Fruit fly (Drosophila melanogaster) whole organism, embryonic: ENCODE results near the gene Grip91.

ENCODE experiments used
- Adf1 ChIP-seq: fragments of 200-800 bp; sonication (Bioruptor generic); IDR thresholded peaks from 2 replicates; pipeline ENCODE4 v1.3.6; 2022; ENCODE audit warnings: missing biosample characterization, missing genetic modification characterization
- Asciz ChIP-seq: fragments of 200-800 bp; sonication (Bioruptor generic); optimal IDR thresholded peaks from 2 replicates; lab custom pipeline; 2017; ENCODE audit warnings: missing biosample characterization, mild to moderate bottlenecking, missing genetic modification characterization, missing genetic modification reagents
- Atf3 ChIP-seq: fragments of 200-800 bp; sonication (Bioruptor generic); optimal IDR thresholded peaks from 3 replicates; lab custom pipeline; 2016; ENCODE audit warnings: missing biosample characterization, missing genetic modification characterization
- CG10209 ChIP-seq: fragments of 200-800 bp; sonication (Bioruptor generic); optimal IDR thresholded peaks from 3 replicates; lab custom pipeline; 2017; ENCODE audit warnings: missing biosample characterization, mild to moderate bottlenecking, missing genetic modification characterization, missing genetic modification reagents
- CG11398 ChIP-seq: fragments of 200-800 bp; sonication (Bioruptor generic); optimal IDR thresholded peaks from 2 replicates; lab custom pipeline; 2016; ENCODE audit warnings: missing biosample characterization, missing genetic modification characterization
- CG11504 ChIP-seq: fragments of 200-800 bp; sonication (Bioruptor generic); optimal IDR thresholded peaks from 3 replicates; lab custom pipeline; 2019; ENCODE audit warnings: missing biosample characterization, mild to moderate bottlenecking, missing genetic modification characterization, moderate library complexity
- CG14860 ChIP-seq: fragments of 200-800 bp; sonication (Bioruptor generic); IDR thresholded peaks from 3 replicates; pipeline ENCODE4 v1.3.6; 2022; ENCODE audit warnings: missing biosample characterization, missing genetic modification characterization; ENCODE audit not compliant: partially characterized antibody
- CG15601 ChIP-seq: fragments of 200-800 bp; sonication (Bioruptor generic); optimal IDR thresholded peaks from 3 replicates; lab custom pipeline; 2019; ENCODE audit warnings: missing biosample characterization, mild to moderate bottlenecking, missing genetic modification characterization, moderate library complexity
- CG30403 ChIP-seq: fragments of 200-800 bp; sonication (Bioruptor generic); optimal IDR thresholded peaks from 3 replicates; lab custom pipeline; 2016; ENCODE audit warnings: missing biosample characterization, missing genetic modification characterization
- CG32532 ChIP-seq: fragments of 200-800 bp; sonication (Bioruptor generic); IDR thresholded peaks from 2 replicates; pipeline ENCODE4 v1.3.6; 2022; ENCODE audit warnings: missing biosample characterization, missing genetic modification characterization
- CG33213 ChIP-seq: fragments of 200-800 bp; sonication (Bioruptor generic); optimal IDR thresholded peaks from 3 replicates; lab custom pipeline; 2016; ENCODE audit warnings: missing biosample characterization, missing genetic modification characterization
- CG34224 ChIP-seq: fragments of 200-800 bp; sonication (Bioruptor generic); IDR thresholded peaks from 3 replicates; pipeline ENCODE4 v1.3.6; 2022; ENCODE audit warnings: missing biosample characterization, missing genetic modification characterization; ENCODE audit not compliant: partially characterized antibody
- CG3995 ChIP-seq: fragments of 200-800 bp; sonication (Bioruptor generic); optimal IDR thresholded peaks from 3 replicates; lab custom pipeline; 2016; ENCODE audit warnings: missing biosample characterization, missing genetic modification characterization
- CG4282 ChIP-seq: fragments of 200-800 bp; sonication (Bioruptor generic); optimal IDR thresholded peaks from 2 replicates; lab custom pipeline; 2016; ENCODE audit warnings: missing biosample characterization, missing genetic modification characterization
- CG4854 ChIP-seq: fragments of 200-800 bp; sonication (Bioruptor generic); optimal IDR thresholded peaks from 2 replicates; lab custom pipeline; 2016; ENCODE audit warnings: missing biosample characterization, missing genetic modification characterization, inconsistent platforms
- CG7271 ChIP-seq: fragments of 200-800 bp; sonication (Bioruptor generic); optimal IDR thresholded peaks from 2 replicates; lab custom pipeline; 2018; ENCODE audit warnings: missing biosample characterization, mild to moderate bottlenecking, missing genetic modification characterization, moderate library complexity
- CG7745 ChIP-seq: fragments of 200-800 bp; sonication (Bioruptor generic); optimal IDR thresholded peaks from 2 replicates; lab custom pipeline; 2018; ENCODE audit warnings: missing biosample characterization, mild to moderate bottlenecking, missing genetic modification characterization, moderate library complexity
- CG8281 ChIP-seq: fragments of 200-800 bp; sonication (Bioruptor generic); optimal IDR thresholded peaks from 2 replicates; lab custom pipeline; 2018; ENCODE audit warnings: missing biosample characterization, mild to moderate bottlenecking, missing genetic modification characterization, moderate library complexity
- CG8359 ChIP-seq: fragments of 200-800 bp; sonication (Bioruptor generic); optimal IDR thresholded peaks from 2 replicates; lab custom pipeline; 2017; ENCODE audit warnings: missing biosample characterization, mild to moderate bottlenecking, missing genetic modification characterization, borderline replicate concordance
- Camta ChIP-seq: fragments of 200-800 bp; sonication (Bioruptor generic); optimal IDR thresholded peaks from 2 replicates; lab custom pipeline; 2016; ENCODE audit warnings: missing biosample characterization, missing genetic modification characterization
- ERR ChIP-seq: fragments of 200-800 bp; sonication (Bioruptor generic); optimal IDR thresholded peaks from 2 replicates; lab custom pipeline; 2016; ENCODE audit warnings: missing biosample characterization, missing genetic modification characterization
- Eip74EF ChIP-seq, 2 experiments: fragments of 200-800 bp in 1 of 2; fragments of >200 bp in 1 of 2; sonication (Bioruptor generic) in 1 of 2; optimal IDR thresholded peaks; 2 replicates each; lab custom pipeline; 2017 to 2019; ENCODE audit warnings: missing biosample characterization in 2 of 2, missing genetic modification characterization in 2 of 2, mild to moderate bottlenecking in 1 of 2, moderate library complexity in 1 of 2
- Fer1 ChIP-seq: fragments of 200-800 bp; sonication (Bioruptor generic); optimal IDR thresholded peaks from 2 replicates; lab custom pipeline; 2017; ENCODE audit warnings: missing biosample characterization, mild to moderate bottlenecking, missing genetic modification characterization
- Hr51 ChIP-seq, 2 experiments: fragments of 200-800 bp; sonication (Bioruptor generic); optimal IDR thresholded peaks; 2 replicates in 1 of 2; 3 replicates in 1 of 2; lab custom pipeline; 2016 to 2018; ENCODE audit warnings: missing biosample characterization in 2 of 2, missing genetic modification characterization in 2 of 2, mild to moderate bottlenecking in 1 of 2, moderate library complexity in 1 of 2
- Hr78 ChIP-seq, 2 experiments: fragments of 200-800 bp in 1 of 2; fragments of >200 bp in 1 of 2; sonication (Bioruptor generic) in 1 of 2; optimal IDR thresholded peaks; 2 replicates each; lab custom pipeline; 2017 to 2019; ENCODE audit warnings: missing biosample characterization in 2 of 2, missing genetic modification characterization in 2 of 2, mild to moderate bottlenecking in 1 of 2, moderate library complexity in 1 of 2
- Neu2 ChIP-seq: fragments of 200-800 bp; sonication (Bioruptor generic); optimal IDR thresholded peaks from 3 replicates; lab custom pipeline; 2016; ENCODE audit warnings: missing biosample characterization, missing genetic modification characterization, borderline replicate concordance
- PHDP ChIP-seq: fragments of 200-800 bp; sonication (Bioruptor generic); optimal IDR thresholded peaks from 3 replicates; lab custom pipeline; 2018; ENCODE audit warnings: missing biosample characterization, mild to moderate bottlenecking, missing genetic modification characterization, moderate library complexity
- Spps ChIP-seq: fragments of 200-800 bp; sonication (Bioruptor generic); optimal IDR thresholded peaks from 2 replicates; lab custom pipeline; 2018; ENCODE audit warnings: missing biosample characterization, mild to moderate bottlenecking, missing genetic modification characterization
- Xbp1 ChIP-seq: fragments of 200-800 bp; sonication (Bioruptor generic); optimal IDR thresholded peaks from 3 replicates; lab custom pipeline; 2016; ENCODE audit warnings: missing biosample characterization, mild to moderate bottlenecking, missing genetic modification characterization
- ab ChIP-seq: fragments of 200-800 bp; sonication (Bioruptor generic); optimal IDR thresholded peaks from 2 replicates; lab custom pipeline; 2016; ENCODE audit warnings: missing biosample characterization, missing genetic modification characterization
- chinmo ChIP-seq: fragments of 200-800 bp; sonication (Bioruptor generic); IDR thresholded peaks from 4 replicates; pipeline ENCODE4 v1.3.6; 2022; ENCODE audit warnings: missing biosample characterization, missing genetic modification characterization; ENCODE audit not compliant: partially characterized antibody
- danr ChIP-seq: fragments of 200-800 bp; sonication (Bioruptor generic); IDR thresholded peaks from 2 replicates; pipeline ENCODE4 v1.3.6; 2022; ENCODE audit warnings: missing biosample characterization, missing genetic modification characterization
- eve ChIP-seq, 2 experiments: fragments of >200 bp; optimal IDR thresholded peaks; 2 replicates each; lab custom pipeline; 2017; ENCODE audit warnings: missing biosample characterization in 2 of 2, missing genetic modification characterization in 2 of 2
- fd64A ChIP-seq: fragments of 200-800 bp; sonication (Bioruptor generic); optimal IDR thresholded peaks from 3 replicates; lab custom pipeline; 2018; ENCODE audit warnings: missing biosample characterization, mild to moderate bottlenecking, missing genetic modification characterization
- fu2 ChIP-seq: fragments of 200-800 bp; sonication (Bioruptor generic); optimal IDR thresholded peaks from 2 replicates; lab custom pipeline; 2016; ENCODE audit warnings: missing biosample characterization, missing genetic modification characterization
- grn ChIP-seq: fragments of 200-800 bp; sonication (Bioruptor generic); optimal IDR thresholded peaks from 3 replicates; lab custom pipeline; 2017; ENCODE audit warnings: missing biosample characterization, missing genetic modification characterization
- gsb-n ChIP-seq: fragments of 200-800 bp; sonication (Bioruptor generic); optimal IDR thresholded peaks from 3 replicates; lab custom pipeline; 2018; ENCODE audit warnings: missing biosample characterization, mild to moderate bottlenecking, missing genetic modification characterization
- kay ChIP-seq: fragments of 200-800 bp; sonication (Bioruptor generic); optimal IDR thresholded peaks from 2 replicates; lab custom pipeline; 2016; ENCODE audit warnings: missing biosample characterization, missing genetic modification characterization
- kni ChIP-seq: fragments of 200-800 bp; sonication (Bioruptor generic); optimal IDR thresholded peaks from 3 replicates; lab custom pipeline; 2017; ENCODE audit warnings: mild to moderate bottlenecking, missing biosample characterization, missing genetic modification reagents, missing genetic modification characterization
- luna ChIP-seq: fragments of 200-800 bp; sonication (Bioruptor generic); optimal IDR thresholded peaks from 2 replicates; lab custom pipeline; 2016; ENCODE audit warnings: missing biosample characterization, missing genetic modification characterization
- otp ChIP-seq: fragments of 200-800 bp; sonication (Bioruptor generic); IDR thresholded peaks from 3 replicates; pipeline ENCODE4, ENCODE4 v1.3.6; 2022; ENCODE audit warnings: missing biosample characterization, missing genetic modification characterization
- pros ChIP-seq: fragments of 200-800 bp; sonication (Bioruptor generic); optimal IDR thresholded peaks from 3 replicates; lab custom pipeline; 2019; ENCODE audit warnings: missing biosample characterization, mild to moderate bottlenecking, missing genetic modification characterization, moderate library complexity
- rib ChIP-seq: fragments of 200-800 bp; sonication (Bioruptor generic); IDR thresholded peaks from 2 replicates; pipeline ENCODE4 v1.3.6; 2022; ENCODE audit warnings: missing biosample characterization, missing genetic modification characterization
- shn ChIP-seq: fragments of 200-800 bp; sonication (Bioruptor generic); optimal IDR thresholded peaks from 3 replicates; lab custom pipeline; 2016; ENCODE audit warnings: missing biosample characterization, missing genetic modification characterization
- sisA ChIP-seq: fragments of 200-800 bp; sonication (Bioruptor generic); IDR thresholded peaks from 2 replicates; pipeline ENCODE4 v1.3.6; 2022; ENCODE audit warnings: missing biosample characterization, missing genetic modification characterization
- slou ChIP-seq: fragments of 200-800 bp; sonication (Bioruptor generic); optimal IDR thresholded peaks from 3 replicates; lab custom pipeline; 2016; ENCODE audit warnings: missing biosample characterization, missing genetic modification characterization
- sna ChIP-seq: fragments of 200-800 bp; sonication (Bioruptor generic); IDR thresholded peaks from 2 replicates; pipeline ENCODE4 v1.3.6; 2022; ENCODE audit warnings: missing biosample characterization, missing genetic modification characterization; ENCODE audit not compliant: partially characterized antibody
- tna ChIP-seq: fragments of 200-800 bp; sonication (Bioruptor generic); IDR thresholded peaks from 2 replicates; pipeline ENCODE4 v1.3.6; 2022; ENCODE audit warnings: missing biosample characterization, missing genetic modification characterization; ENCODE audit not compliant: partially characterized antibody
- wor ChIP-seq: fragments of 200-800 bp; sonication (Bioruptor generic); IDR thresholded peaks from 2 replicates; pipeline ENCODE4 v1.3.6; 2022; ENCODE audit warnings: missing biosample characterization, missing genetic modification characterization

The Grip91 gene

DNA sequence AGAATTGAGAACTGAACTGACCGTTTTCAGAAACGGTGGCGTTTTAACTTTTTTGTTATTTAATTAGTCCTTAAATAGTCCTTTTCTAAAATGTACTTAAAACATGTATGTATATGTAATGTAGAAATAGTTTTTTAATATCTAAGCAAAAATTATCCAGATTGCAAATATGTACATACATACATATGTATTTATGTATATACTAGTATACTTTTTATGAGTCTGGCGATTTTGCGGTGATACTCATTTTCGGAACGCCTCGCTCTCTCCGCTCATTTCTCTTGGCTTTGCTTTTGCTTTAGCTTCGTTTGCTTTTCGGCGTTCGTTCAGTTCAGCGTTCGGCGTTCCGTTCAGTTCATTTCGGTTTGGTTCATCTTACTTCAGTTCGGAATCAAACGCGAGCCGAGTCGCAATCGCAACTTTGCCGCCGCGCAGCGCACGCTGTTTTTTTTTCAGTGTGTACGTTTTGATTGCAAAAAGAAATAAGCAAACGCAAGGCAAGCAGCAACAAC is 17.9 kb upstream of the Grip91 start, which contains the start of gene rdgB (continued):
- no peak for TF ChIP-seq Atf3 (GFP tag; lab: Kevin White, UChicago)
- TF ChIP-seq CG8281 (tag; lab: Kevin White, UChicago) = peak; percentile 51
- peak; percentile 30 for TF ChIP-seq CG3995 (GFP tag; lab: Kevin White, UChicago)
- TF ChIP-seq shn = no peak
- TF ChIP-seq luna = no peak
- no peak for TF ChIP-seq Neu2 (GFP tag; lab: Kevin White, UChicago)
- peak; percentile 87 for TF ChIP-seq CG10209 (GFP tag; lab: Kevin White, UChicago)
- TF ChIP-seq Camta (GFP tag; lab: Kevin White, UChicago) = no peak
- no peak for TF ChIP-seq CG33213
- TF ChIP-seq tna (GFP tag; lab: Robert Waterston, UW) = no peak
- peak; percentile 59 for TF ChIP-seq slou
- TF ChIP-seq Asciz = peak; percentile 72
- peak; percentile 67 for TF ChIP-seq wor (GFP tag; lab: Robert Waterston, UW)
- TF ChIP-seq CG8359 (GFP tag; lab: Kevin White, UChicago) = no peak
- peak in 1 of 2 experiments; percentile 69 for TF ChIP-seq Eip74EF (GFP tag; optimal IDR thresholded peaks at IDR 0.05; lab: Kevin White, UChicago)
- TF ChIP-seq sna = no peak
- peak; percentile 30 for TF ChIP-seq kni (GFP tag; lab: Kevin White, UChicago)
- TF ChIP-seq Xbp1 (GFP tag; lab: Kevin White, UChicago) = peak; percentile 81
- no peak for TF ChIP-seq fd64A (GFP tag; lab: Kevin White, UChicago)
- TF ChIP-seq Fer1 (GFP tag; lab: Kevin White, UChicago) = peak; percentile 78
- peak; percentile 69 for TF ChIP-seq gsb-n (tag; lab: Kevin White, UChicago)
- TF ChIP-seq CG30403 = peak; percentile 90
- TF ChIP-seq ab (GFP tag; lab: Kevin White, UChicago) = peak; percentile 7
- peak; percentile 73 for TF ChIP-seq CG32532 (GFP tag; lab: Robert Waterston, UW)
- peak; percentile 72; the same call in 1 of the 2 replicates for TF ChIP-seq sisA (GFP tag; lab: Robert Waterston, UW)
- TF ChIP-seq CG11504 = peak; percentile 88
- TF ChIP-seq Spps (tag; lab: Kevin White, UChicago) = no peak
- TF ChIP-seq Hr78 (GFP tag; optimal IDR thresholded peaks at IDR 0.05; lab: Kevin White, UChicago) = no peak
- peak; percentile 40; the same call in 1 of the 2 replicates for TF ChIP-seq Adf1
- peak; percentile 79; the same call in 3 of the 4 replicates for TF ChIP-seq chinmo
- peak; percentile 36; the same call in 1 of the 2 replicates for TF ChIP-seq danr (GFP tag; lab: Robert Waterston, UW)
- TF ChIP-seq CG7271 = no peak
- no peak for TF ChIP-seq pros (GFP tag; lab: Kevin White, UChicago)
- no peak for TF ChIP-seq CG14860 (GFP tag; lab: Robert Waterston, UW)
- TF ChIP-seq CG4282 (GFP tag; lab: Kevin White, UChicago) = no peak
- TF ChIP-seq PHDP = peak; percentile 78
- TF ChIP-seq CG15601 (tag; lab: Kevin White, UChicago) = peak; percentile 78
- TF ChIP-seq fu2 (GFP tag; lab: Kevin White, UChicago) = no peak
- TF ChIP-seq otp (GFP tag; lab: Robert Waterston, UW) = no peak
- TF ChIP-seq rib (GFP tag; lab: Robert Waterston, UW) = peak; percentile 66
- no peak for TF ChIP-seq CG11398 (GFP tag; lab: Kevin White, UChicago)
- TF ChIP-seq Hr51 (GFP tag; optimal IDR thresholded peaks at IDR 0.05; lab: Kevin White, UChicago) = peak; percentile 43 to 85
- peak in 1 of 2 experiments; percentile 92 for TF ChIP-seq eve (GFP tag; optimal IDR thresholded peaks at IDR 0.05; lab: Kevin White, UChicago)
- no peak for TF ChIP-seq CG7745 (tag; lab: Kevin White, UChicago)
- TF ChIP-seq CG4854 (GFP tag; lab: Kevin White, UChicago) = peak; percentile 40
- TF ChIP-seq kay (GFP tag; lab: Kevin White, UChicago) = no peak
- TF ChIP-seq grn (GFP tag; lab: Kevin White, UChicago) = no peak
- TF ChIP-seq CG34224 (GFP tag; lab: Robert Waterston, UW) = no peak
- TF ChIP-seq ERR (GFP tag; lab: Kevin White, UChicago) = no peak
